Worm (Caenorhabditis elegans): ENCODE data around the gene lmp-1.

DNA sequence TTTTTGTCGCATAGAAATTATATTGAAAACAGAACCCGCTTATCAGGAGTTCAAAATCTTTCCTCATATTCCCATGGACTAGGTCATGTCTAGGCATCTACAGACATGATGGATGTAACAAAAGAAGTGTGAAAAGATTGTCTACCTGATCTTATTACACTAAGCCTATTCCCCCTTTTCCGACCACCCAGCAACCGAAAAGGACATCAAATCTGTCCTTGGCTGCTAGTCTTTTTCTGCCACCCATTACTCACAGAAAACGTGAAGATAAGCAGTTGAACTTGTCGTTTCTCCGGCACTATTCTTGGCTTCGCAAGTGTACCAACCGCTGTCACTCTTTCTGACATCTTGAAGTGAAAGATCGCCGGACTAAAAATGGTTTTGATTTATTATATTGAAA is 5.4 kb upstream of the lmp-1 start:
- TF ChIP-seq him-1 (tag; optimal IDR thresholded peaks at IDR 0.05) (no peak), dao-5 (tag; optimal IDR thresholded peaks at IDR 0.05) (no peak), W03F9.2 (tag; optimal IDR thresholded peaks at IDR 0.05) (no peak)
